Worm (Caenorhabditis elegans) whole organism, L1 larva: ENCODE results near the gene F41E6.1.

ENCODE experiments used
- C16A3.4 ChIP-seq: fragments of 150-350 bp; optimal IDR thresholded peaks from 2 replicates; lab custom pipeline; 2014; ENCODE audit warnings: missing biosample characterization, missing genetic modification characterization
- C34B4.2 ChIP-seq: sonication (generic microtip); optimal IDR thresholded peaks from 2 replicates; lab custom pipeline; 2017; ENCODE audit warnings: mild to moderate bottlenecking, missing genetic modification characterization, missing compliant biosample characterization
- F16B12.6 ChIP-seq: fragments of 150-350 bp; optimal IDR thresholded peaks from 2 replicates; lab custom pipeline; 2014; ENCODE audit warnings: missing biosample characterization, missing genetic modification characterization
- alr-1 ChIP-seq: fragments of 200-800 bp; sonication (Bioruptor generic); optimal IDR thresholded peaks from 2 replicates; lab custom pipeline; 2018; ENCODE audit warnings: borderline replicate concordance, mild to moderate bottlenecking, missing genetic modification characterization, missing compliant biosample characterization
- aly-2 ChIP-seq: fragments of 150-350 bp; optimal IDR thresholded peaks from 2 replicates; lab custom pipeline; 2014; ENCODE audit warnings: missing biosample characterization, missing genetic modification characterization
- blmp-1 ChIP-seq: fragments of 150-350 bp; optimal IDR thresholded peaks from 2 replicates; lab custom pipeline; 2014; ENCODE audit warnings: missing biosample characterization, missing genetic modification characterization
- efl-1 ChIP-seq, 4 experiments: fragments of 150-350 bp; optimal IDR thresholded peaks in 3 of 4; peaks in 1 of 4; 1 replicate in 1 of 4; 2 replicates in 3 of 4; lab custom pipeline; 2014; ENCODE audit warnings: missing biosample characterization in 2 of 4, missing genetic modification characterization in 2 of 4, missing genetic modification reagents in 2 of 4
- egl-27 ChIP-seq, 2 experiments: fragments of 150-350 bp in 1 of 2; sonication (generic microtip); optimal IDR thresholded peaks; 3 replicates each; lab custom pipeline; 2017 to 2018; ENCODE audit warnings: missing biosample characterization in 2 of 2, missing genetic modification characterization in 2 of 2, missing genetic modification reagents in 2 of 2
- elt-2 ChIP-seq: sonication (generic microtip); optimal IDR thresholded peaks from 2 replicates; lab custom pipeline; 2016; ENCODE audit warnings: missing genetic modification characterization, mild to moderate bottlenecking, inconsistent platforms, missing compliant biosample characterization, missing genetic modification reagents
- fkh-8 ChIP-seq: sonication (generic microtip); optimal IDR thresholded peaks from 2 replicates; lab custom pipeline; 2016; ENCODE audit warnings: mild to moderate bottlenecking, missing genetic modification characterization, missing compliant biosample characterization
- isw-1 ChIP-seq: fragments of 200-800 bp; sonication (Bioruptor generic); IDR thresholded peaks from 2 replicates; pipeline ENCODE4 v1.3.6; 2022; ENCODE audit warnings: missing genetic modification characterization, missing compliant biosample characterization
- lin-14 ChIP-seq: fragments of 200-800 bp; sonication (Bioruptor generic); optimal IDR thresholded peaks from 2 replicates; lab custom pipeline; 2018; ENCODE audit warnings: mild to moderate bottlenecking, missing genetic modification characterization, moderate library complexity, missing compliant biosample characterization
- lin-35 ChIP-seq, 2 experiments: fragments of 150-350 bp; optimal IDR thresholded peaks; 2 replicates each; lab custom pipeline; 2014; ENCODE audit warnings: missing biosample characterization in 2 of 2, missing genetic modification characterization in 2 of 2, missing genetic modification reagents in 2 of 2
- lin-39 ChIP-seq: fragments of 150-350 bp; optimal IDR thresholded peaks from 2 replicates; lab custom pipeline; 2014; ENCODE audit warnings: missing biosample characterization, missing genetic modification reagents, missing genetic modification characterization
- lsy-2 ChIP-seq, 2 experiments: fragments of 150-350 bp; optimal IDR thresholded peaks; 2 replicates each; lab custom pipeline; 2014; ENCODE audit warnings: missing biosample characterization in 2 of 2, missing genetic modification characterization in 2 of 2
- mab-9 ChIP-seq: fragments of 200-800 bp; sonication (Bioruptor generic); IDR thresholded peaks from 2 replicates; pipeline ENCODE4 v1.3.6; 2022; ENCODE audit warnings: missing genetic modification reagents, missing genetic modification characterization, missing compliant biosample characterization
- nhr-19 ChIP-seq: fragments of 200-800 bp; sonication (Bioruptor generic); conservative IDR thresholded peaks from 2 replicates; pipeline ENCODE4 v1.3.6; 2022; ENCODE audit warnings: missing genetic modification characterization, missing compliant biosample characterization
- nhr-20 ChIP-seq: sonication (generic microtip); optimal IDR thresholded peaks from 2 replicates; lab custom pipeline; 2016; ENCODE audit warnings: mild to moderate bottlenecking, missing genetic modification characterization, missing compliant biosample characterization
- nhr-47 ChIP-seq: sonication (generic microtip); optimal IDR thresholded peaks from 2 replicates; lab custom pipeline; 2016; ENCODE audit warnings: mild to moderate bottlenecking, missing genetic modification characterization, moderate library complexity, missing compliant biosample characterization
- nhr-71 ChIP-seq: sonication (generic microtip); optimal IDR thresholded peaks from 2 replicates; lab custom pipeline; 2016; ENCODE audit warnings: mild to moderate bottlenecking, missing genetic modification characterization, moderate library complexity, missing compliant biosample characterization
- nhr-85 ChIP-seq: sonication (generic microtip); peaks from one replicate; lab custom pipeline; 2016; ENCODE audit warnings: missing genetic modification characterization, inconsistent platforms, missing compliant biosample characterization
- rnt-1 ChIP-seq: sonication (generic microtip); optimal IDR thresholded peaks from 2 replicates; lab custom pipeline; 2016; ENCODE audit warnings: mild to moderate bottlenecking, missing genetic modification characterization, moderate library complexity, missing compliant biosample characterization
- snu-23 ChIP-seq: sonication (generic microtip); optimal IDR thresholded peaks from 2 replicates; lab custom pipeline; 2016; ENCODE audit warnings: missing genetic modification characterization, missing compliant biosample characterization
- ztf-4 ChIP-seq: fragments of 150-350 bp; optimal IDR thresholded peaks from 2 replicates; lab custom pipeline; 2014; ENCODE audit warnings: missing biosample characterization, missing genetic modification characterization

Gene F41E6.1

ce11 chrV:8665765-8666164 is 43.4 kb downstream of the F41E6.1 start, which contains the start of gene ZC190.4:
Gene ZC190.4 (plus strand): TSS chrV:8666065.
- TF ChIP-seq mab-9, result no peak
- no peak for TF ChIP-seq efl-1 (optimal IDR thresholded peaks at IDR 0.05; lab: Kevin White, UChicago)
- peak in 1 of 2 experiments; percentile 58 for TF ChIP-seq efl-1 (GFP tag; optimal IDR thresholded peaks at IDR 0.05 in 1 of 2; lab: Kevin White, UChicago)

- no peak for TF ChIP-seq alr-1 (tag; lab: Kevin White, UChicago)
- TF ChIP-seq ztf-4 (tag; lab: Kevin White, UChicago), result peak; percentile 23
- TF ChIP-seq elt-2 (tag; lab: Kevin White, UChicago), result no peak
- TF ChIP-seq blmp-1 (tag; lab: Kevin White, UChicago), result no peak
- no peak for TF ChIP-seq C16A3.4
- TF ChIP-seq nhr-71 (tag; lab: Kevin White, UChicago), result peak; percentile 65
- peak; percentile 20 for TF ChIP-seq nhr-19
- TF ChIP-seq nhr-47 (tag; lab: Kevin White, UChicago), result peak; percentile 21
- no peak for TF ChIP-seq efl-1 (optimal IDR thresholded peaks at IDR 0.05; lab: Kevin White, UChicago)
- no peak for TF ChIP-seq efl-1 (GFP tag; optimal IDR thresholded peaks at IDR 0.05 in 1 of 2; lab: Kevin White, UChicago)
- TF ChIP-seq nhr-20, result peak; percentile 38
- TF ChIP-seq C34B4.2, result no peak
- TF ChIP-seq snu-23 (GFP tag; lab: Kevin White, UChicago), result peak; percentile 12
- peak; percentile 55 for TF ChIP-seq lin-14 (GFP tag; lab: Kevin White, UChicago)
- peak; percentile 33 for TF ChIP-seq lin-39 (tag; lab: Kevin White, UChicago)
- TF ChIP-seq lin-35 (GFP tag; optimal IDR thresholded peaks at IDR 0.05; lab: Kevin White, UChicago), result no peak
- TF ChIP-seq rnt-1 (tag; lab: Kevin White, UChicago), result peak; percentile 73
- TF ChIP-seq egl-27 (tag; optimal IDR thresholded peaks at IDR 0.05; lab: Kevin White, UChicago), result no peak
These were observed 45.0 kb downstream of the F41E6.1 start for ce11 chrV:8667230-8668021.

- no peak for TF ChIP-seq nhr-71 (tag; lab: Kevin White, UChicago)
- peak; percentile 72 for TF ChIP-seq nhr-85 (tag; lab: Kevin White, UChicago)
- TF ChIP-seq fkh-8 (tag; lab: Kevin White, UChicago), result no peak
- TF ChIP-seq lsy-2 (tag; optimal IDR thresholded peaks at IDR 0.05; lab: Kevin White, UChicago), result peak in 1 of 2 experiments; percentile 24
- TF ChIP-seq blmp-1 (tag; lab: Kevin White, UChicago), result peak; percentile 80
These were observed 45.8 kb downstream of the F41E6.1 start for ce11 chrV:8668224-8668623.

- TF ChIP-seq isw-1 (GFP tag; lab: Robert Waterston, UW) (no peak), aly-2 (tag; lab: Kevin White, UChicago) (peak; percentile 2)
- TF ChIP-seq, all 84 proteins: peak for 1
These were observed 48.3 kb downstream of the F41E6.1 start for ce11 chrV:8670759-8671158.

ce11 chrV:8671568-8672123 is 49.2 kb downstream of the F41E6.1 start:
- peak; percentile 73 for TF ChIP-seq aly-2 (tag; lab: Kevin White, UChicago)
- no peak for TF ChIP-seq F16B12.6 (tag; lab: Kevin White, UChicago)
